Fruit fly (Drosophila melanogaster) whole organism, pupa: ENCODE results near the gene Sr-CI.

ENCODE experiments used
- CG10348 ChIP-seq: fragments of 200-800 bp; sonication (Bioruptor generic); IDR thresholded peaks from 2 replicates; pipeline ENCODE4 v1.3.6; 2022; ENCODE audit warnings: missing biosample characterization, missing genetic modification characterization
- CG12605 ChIP-seq: fragments of 200-800 bp; sonication (Bioruptor generic); IDR thresholded peaks from 2 replicates; pipeline ENCODE4 v1.3.6; 2022; ENCODE audit warnings: missing biosample characterization, missing genetic modification characterization
- CG13204 ChIP-seq: fragments of 200-800 bp; sonication (Bioruptor generic); optimal IDR thresholded peaks from 2 replicates; lab custom pipeline; 2018; ENCODE audit warnings: missing biosample characterization, mild to moderate bottlenecking, missing genetic modification characterization, moderate library complexity
- CG14655 ChIP-seq: fragments of 200-800 bp; sonication (Bioruptor generic); optimal IDR thresholded peaks from 3 replicates; lab custom pipeline; 2017; ENCODE audit warnings: mild to moderate bottlenecking, missing biosample characterization, missing genetic modification reagents, missing genetic modification characterization
- CG15710 ChIP-seq: fragments of 200-800 bp; sonication (Bioruptor generic); optimal IDR thresholded peaks from 2 replicates; lab custom pipeline; 2018; ENCODE audit warnings: missing biosample characterization, mild to moderate bottlenecking, missing genetic modification characterization, moderate library complexity
- CG17806 ChIP-seq: fragments of 200-800 bp; sonication (Bioruptor generic); optimal IDR thresholded peaks from 2 replicates; lab custom pipeline; 2018; ENCODE audit warnings: missing biosample characterization, mild to moderate bottlenecking, missing genetic modification characterization, moderate library complexity
- CG32121 ChIP-seq: fragments of 200-800 bp; sonication (Bioruptor generic); IDR thresholded peaks from 2 replicates; pipeline ENCODE4 v1.3.6; 2022; ENCODE audit warnings: missing biosample characterization, missing genetic modification characterization
- CG34367 ChIP-seq: fragments of 200-800 bp; sonication (Bioruptor generic); optimal IDR thresholded peaks from 2 replicates; lab custom pipeline; 2018; ENCODE audit warnings: missing biosample characterization, mild to moderate bottlenecking, missing genetic modification characterization
- CG4496 ChIP-seq: fragments of 200-800 bp; sonication (Bioruptor generic); IDR thresholded peaks from 3 replicates; pipeline ENCODE4 v1.3.6; 2022; ENCODE audit warnings: missing biosample characterization, missing genetic modification characterization
- CG8159 ChIP-seq: fragments of 200-800 bp; sonication (Bioruptor generic); optimal IDR thresholded peaks from 3 replicates; lab custom pipeline; 2018; ENCODE audit warnings: missing biosample characterization, mild to moderate bottlenecking, missing genetic modification characterization, moderate library complexity
- CG8301 ChIP-seq: fragments of 200-800 bp; sonication (Bioruptor generic); optimal IDR thresholded peaks from 2 replicates; lab custom pipeline; 2018; ENCODE audit warnings: missing biosample characterization, mild to moderate bottlenecking, missing genetic modification characterization
- CG9948 ChIP-seq: fragments of 200-800 bp; sonication (Bioruptor generic); optimal IDR thresholded peaks from 2 replicates; lab custom pipeline; 2018; ENCODE audit warnings: missing biosample characterization, mild to moderate bottlenecking, missing genetic modification characterization, moderate library complexity
- D1 ChIP-seq: fragments of 200-800 bp; sonication (Bioruptor generic); optimal IDR thresholded peaks from 2 replicates; lab custom pipeline; 2018; ENCODE audit warnings: missing biosample characterization, mild to moderate bottlenecking, missing genetic modification characterization, moderate library complexity
- EcR ChIP-seq: fragments of 200-800 bp; sonication (Bioruptor generic); optimal IDR thresholded peaks from 3 replicates; lab custom pipeline; 2019; ENCODE audit warnings: missing biosample characterization, missing genetic modification characterization, mild to moderate bottlenecking, moderate library complexity, missing genetic modification reagents
- Ets98B ChIP-seq: fragments of 200-800 bp; sonication (Bioruptor generic); IDR thresholded peaks from 2 replicates; pipeline ENCODE4 v1.3.6; 2022; ENCODE audit warnings: missing biosample characterization, missing genetic modification characterization
- Pif1A ChIP-seq: fragments of 200-800 bp; sonication (Bioruptor generic); optimal IDR thresholded peaks from 3 replicates; lab custom pipeline; 2016; ENCODE audit warnings: missing biosample characterization, missing genetic modification characterization
- Pif1B ChIP-seq: fragments of 200-800 bp; sonication (Bioruptor generic); optimal IDR thresholded peaks from 3 replicates; lab custom pipeline; 2016; ENCODE audit warnings: missing biosample characterization, missing genetic modification characterization
- Snoo ChIP-seq: fragments of 200-800 bp; sonication (Bioruptor generic); optimal IDR thresholded peaks from 3 replicates; lab custom pipeline; 2017; ENCODE audit warnings: missing biosample characterization, mild to moderate bottlenecking, missing genetic modification characterization, inconsistent platforms
- fd96Ca ChIP-seq: fragments of 200-800 bp; sonication (Bioruptor generic); IDR thresholded peaks from 3 replicates; pipeline ENCODE4 v1.3.6; 2022; ENCODE audit warnings: missing biosample characterization, missing genetic modification characterization
- gl ChIP-seq: fragments of 200-800 bp; sonication (Bioruptor generic); optimal IDR thresholded peaks from 2 replicates; lab custom pipeline; 2018; ENCODE audit warnings: missing biosample characterization, mild to moderate bottlenecking, missing genetic modification characterization
- rn ChIP-seq: fragments of 200-800 bp; sonication (Bioruptor generic); IDR thresholded peaks from 2 replicates; pipeline ENCODE4 v1.3.6; 2022; ENCODE audit warnings: missing biosample characterization, missing genetic modification characterization

The Sr-CI gene

dm6 chr2L:4096552-4096951 lies 24.9 kb upstream of the Sr-CI start:
- TF ChIP-seq CG12605 (GFP tag; lab: Robert Waterston, UW) = no peak
- TF ChIP-seq Ets98B (GFP tag; lab: Robert Waterston, UW) = no peak
- peak; percentile 38 for TF ChIP-seq CG15710 (tag; lab: Kevin White, UChicago)
- TF ChIP-seq CG14655 = peak; percentile 47
- no peak for TF ChIP-seq CG32121
- peak; percentile 2 for TF ChIP-seq Pif1B (GFP tag; lab: Kevin White, UChicago)
- TF ChIP-seq CG4496 (GFP tag; lab: Robert Waterston, UW) = no peak
- peak; percentile 48 for TF ChIP-seq CG8159 (tag; lab: Kevin White, UChicago)
- no peak for TF ChIP-seq rn
- no peak for TF ChIP-seq CG13204
- TF ChIP-seq gl = no peak
- TF ChIP-seq CG10348 = no peak
- TF ChIP-seq CG8301 (tag; lab: Kevin White, UChicago) = peak; percentile 39
- TF ChIP-seq Pif1A = peak; percentile 42
- TF ChIP-seq EcR (GFP tag; lab: Kevin White, UChicago) = no peak
- no peak for TF ChIP-seq D1 (tag; lab: Kevin White, UChicago)
- peak; percentile 64 for TF ChIP-seq CG17806 (tag; lab: Kevin White, UChicago)
- TF ChIP-seq CG34367 = peak; percentile 50
- TF ChIP-seq fd96Ca (GFP tag; lab: Robert Waterston, UW) = no peak
- TF ChIP-seq Snoo (tag; lab: Kevin White, UChicago) = no peak
- TF ChIP-seq CG9948 (tag; lab: Kevin White, UChicago) = peak; percentile 60

dm6 chr2L:4110132-4110531 lies 11.4 kb upstream of the Sr-CI start:
- TF ChIP-seq Snoo (tag; lab: Kevin White, UChicago) (peak; percentile 25), CG10348 (no peak), CG8301 (tag; lab: Kevin White, UChicago) (no peak), fd96Ca (GFP tag; lab: Robert Waterston, UW) (no peak), CG8159 (tag; lab: Kevin White, UChicago) (peak; percentile 53), Pif1A (peak; percentile 43), CG34367 (peak; percentile 12), EcR (GFP tag; lab: Kevin White, UChicago) (no peak), CG32121 (no peak), Ets98B (GFP tag; lab: Robert Waterston, UW) (no peak), CG4496 (GFP tag; lab: Robert Waterston, UW) (peak; percentile 43; the same call in 1 of the 3 replicates), CG17806 (tag; lab: Kevin White, UChicago) (peak; percentile 25), CG13204 (no peak), Pif1B (GFP tag; lab: Kevin White, UChicago) (no peak), CG12605 (GFP tag; lab: Robert Waterston, UW) (no peak), CG15710 (tag; lab: Kevin White, UChicago) (peak; percentile 25), gl (no peak), D1 (tag; lab: Kevin White, UChicago) (no peak), CG9948 (tag; lab: Kevin White, UChicago) (peak; percentile 4), CG14655 (peak; percentile 30), rn (no peak)

dm6 chr2L:4116656-4117055 lies 4.8 kb upstream of the Sr-CI start:
- TF ChIP-seq CG9948 (tag; lab: Kevin White, UChicago) (no peak), CG13204 (no peak), Pif1A (no peak), CG12605 (GFP tag; lab: Robert Waterston, UW) (no peak), CG4496 (GFP tag; lab: Robert Waterston, UW) (no peak), CG32121 (no peak), gl (no peak), Ets98B (GFP tag; lab: Robert Waterston, UW) (no peak), D1 (tag; lab: Kevin White, UChicago) (no peak), CG17806 (tag; lab: Kevin White, UChicago) (no peak), rn (no peak), EcR (GFP tag; lab: Kevin White, UChicago) (no peak), CG15710 (tag; lab: Kevin White, UChicago) (no peak), CG10348 (no peak), Snoo (tag; lab: Kevin White, UChicago) (no peak), CG8159 (tag; lab: Kevin White, UChicago) (no peak)

- peak; percentile 74 for TF ChIP-seq CG8159 (tag; lab: Kevin White, UChicago)
- TF ChIP-seq CG9948 (tag; lab: Kevin White, UChicago) = peak; percentile 63
- TF ChIP-seq CG10348 = no peak
- no peak for TF ChIP-seq gl
- peak; percentile 57 for TF ChIP-seq CG34367
- TF ChIP-seq rn = no peak
- peak; percentile 65 for TF ChIP-seq CG17806 (tag; lab: Kevin White, UChicago)
- peak; percentile 66 for TF ChIP-seq Pif1B (GFP tag; lab: Kevin White, UChicago)
- no peak for TF ChIP-seq EcR (GFP tag; lab: Kevin White, UChicago)
- TF ChIP-seq CG15710 (tag; lab: Kevin White, UChicago) = peak; percentile 79
- TF ChIP-seq CG13204 = peak; percentile 1
- TF ChIP-seq CG8301 (tag; lab: Kevin White, UChicago) = peak; percentile 33
- peak; percentile 46; the same call in 1 of the 2 replicates for TF ChIP-seq Ets98B (GFP tag; lab: Robert Waterston, UW)
- TF ChIP-seq CG12605 (GFP tag; lab: Robert Waterston, UW) = peak; percentile 53
- TF ChIP-seq CG14655 = peak; percentile 52
- TF ChIP-seq fd96Ca (GFP tag; lab: Robert Waterston, UW) = no peak
- TF ChIP-seq Pif1A = peak; percentile 61
- TF ChIP-seq D1 (tag; lab: Kevin White, UChicago) = no peak
- TF ChIP-seq CG4496 (GFP tag; lab: Robert Waterston, UW) = peak; percentile 67; the same call in 2 of the 3 replicates
- peak; percentile 65 for TF ChIP-seq CG32121
- TF ChIP-seq Snoo (tag; lab: Kevin White, UChicago) = peak; percentile 70
- TF ChIP-seq, all 21 proteins: peak for 15
Observed at dm6 chr2L:4118983-4119670, 2.4 kb upstream of the Sr-CI start.

dm6 chr2L:4120043-4120442 lies 1.5 kb upstream of the Sr-CI start, which contains the start of gene Sr-CIII:
Sr-CIII (plus strand) TSS chr2L:4120343.
- no peak for TF ChIP-seq EcR (GFP tag; lab: Kevin White, UChicago)
- no peak for TF ChIP-seq CG10348
- TF ChIP-seq CG9948 (tag; lab: Kevin White, UChicago) = no peak
- TF ChIP-seq CG12605 (GFP tag; lab: Robert Waterston, UW) = no peak
- no peak for TF ChIP-seq D1 (tag; lab: Kevin White, UChicago)
- TF ChIP-seq CG8159 (tag; lab: Kevin White, UChicago) = no peak
- TF ChIP-seq CG13204 = no peak
- no peak for TF ChIP-seq Snoo (tag; lab: Kevin White, UChicago)
- TF ChIP-seq fd96Ca (GFP tag; lab: Robert Waterston, UW) = no peak
- TF ChIP-seq CG14655 = no peak
- TF ChIP-seq CG15710 (tag; lab: Kevin White, UChicago) = no peak
- no peak for TF ChIP-seq CG32121
- TF ChIP-seq rn = no peak
- TF ChIP-seq gl = no peak
- TF ChIP-seq CG8301 (tag; lab: Kevin White, UChicago) = no peak
- no peak for TF ChIP-seq CG17806 (tag; lab: Kevin White, UChicago)
